Worm (Caenorhabditis elegans) whole organism, L4/young adult: ENCODE measurements around the gene Y105C5A.9.

Experiments
- W03F9.2 ChIP-seq: fragments of 150-350 bp; optimal IDR thresholded peaks from 2 replicates; lab custom pipeline; 2014; ENCODE audit warnings: missing biosample characterization, missing genetic modification characterization
- dao-5 ChIP-seq: sonication (generic microtip); optimal IDR thresholded peaks from 2 replicates; lab custom pipeline; 2016; ENCODE audit warnings: missing genotype, missing genetic modification characterization, moderate library complexity, missing compliant biosample characterization
- him-1 ChIP-seq: sonication (generic microtip); optimal IDR thresholded peaks from 2 replicates; lab custom pipeline; 2016; ENCODE audit warnings: missing genotype, missing genetic modification reagents, missing genetic modification characterization, missing compliant biosample characterization

- TF ChIP-seq him-1 = no peak
- TF ChIP-seq W03F9.2 (tag; lab: Kevin White, UChicago) = no peak
- TF ChIP-seq dao-5 (tag; lab: Kevin White, UChicago) = no peak
Measured at ce11 chrIV:15583620-15584019, 47.7 kb upstream of the Y105C5A.9 start, which contains the start of gene Y105C5A.508.
